Worm (Caenorhabditis elegans) whole organism, L2 larva: ENCODE measurements around the gene F10D2.8.
A peak's percentile ranks its signal among the peaks of the same experiment; 100 is the strongest.

Experiments
- F13H6.1 ChIP-seq: sonication (generic microtip); optimal IDR thresholded peaks from 2 replicates; lab custom pipeline; 2016; ENCODE audit warnings: missing genetic modification characterization, missing compliant biosample characterization
- R02D3.7 ChIP-seq: fragments of 150-350 bp; optimal IDR thresholded peaks from 2 replicates; lab custom pipeline; 2014; ENCODE audit warnings: missing biosample characterization, missing genetic modification characterization
- ZK546.5 ChIP-seq: sonication (generic microtip); optimal IDR thresholded peaks from 2 replicates; lab custom pipeline; 2017; ENCODE audit warnings: missing biosample characterization, missing genetic modification characterization
- alr-1 ChIP-seq: fragments of 150-350 bp; optimal IDR thresholded peaks from 2 replicates; lab custom pipeline; 2014; ENCODE audit warnings: missing biosample characterization, missing genetic modification characterization
- aly-2 ChIP-seq: fragments of 150-350 bp; optimal IDR thresholded peaks from 2 replicates; lab custom pipeline; 2014; ENCODE audit warnings: missing biosample characterization, missing genetic modification characterization
- ama-1 ChIP-seq: fragments of 150-350 bp; optimal IDR thresholded peaks from 2 replicates; lab custom pipeline; 2018; ENCODE audit warnings: inconsistent platforms
- ceh-16 ChIP-seq: fragments of 150-350 bp; optimal IDR thresholded peaks from 2 replicates; lab custom pipeline; 2014; ENCODE audit warnings: missing biosample characterization, missing genetic modification characterization
- ceh-82 ChIP-seq: fragments of 150-350 bp; optimal IDR thresholded peaks from 2 replicates; lab custom pipeline; 2014; ENCODE audit warnings: missing biosample characterization, missing genetic modification characterization
- crh-2 ChIP-seq: sonication (generic microtip); optimal IDR thresholded peaks from 2 replicates; lab custom pipeline; 2017; ENCODE audit warnings: missing biosample characterization, missing genetic modification characterization
- dmd-4 ChIP-seq: sonication (generic microtip); optimal IDR thresholded peaks from 2 replicates; lab custom pipeline; 2017; ENCODE audit warnings: missing biosample characterization, missing genetic modification characterization
- egl-27 ChIP-seq: sonication (generic microtip); optimal IDR thresholded peaks from 3 replicates; lab custom pipeline; 2017; ENCODE audit warnings: missing biosample characterization, missing genetic modification reagents, missing genetic modification characterization
- fos-1 ChIP-seq: fragments of 150-350 bp; optimal IDR thresholded peaks from 2 replicates; lab custom pipeline; 2014; ENCODE audit warnings: missing biosample characterization, missing genetic modification characterization
- gmeb-1 ChIP-seq: fragments of 150-350 bp; optimal IDR thresholded peaks from 2 replicates; lab custom pipeline; 2014; ENCODE audit warnings: missing biosample characterization, missing genetic modification characterization
- lin-13 ChIP-seq: fragments of 150-350 bp; optimal IDR thresholded peaks from 2 replicates; lab custom pipeline; 2014; ENCODE audit warnings: missing biosample characterization, missing genetic modification reagents, missing genetic modification characterization
- mab-5 ChIP-seq: fragments of 150-350 bp; optimal IDR thresholded peaks from 2 replicates; lab custom pipeline; 2014; ENCODE audit warnings: missing biosample characterization, missing genetic modification characterization
- mdl-1 ChIP-seq, 2 experiments: fragments of 150-350 bp in 1 of 2; sonication (generic microtip) in 1 of 2; optimal IDR thresholded peaks; 2 replicates each; lab custom pipeline; 2017; ENCODE audit warnings: missing biosample characterization in 2 of 2, missing genetic modification characterization in 2 of 2
- nhr-12 ChIP-seq: fragments of 150-350 bp; optimal IDR thresholded peaks from 2 replicates; lab custom pipeline; 2014; ENCODE audit warnings: missing biosample characterization, missing genetic modification characterization
- nhr-129 ChIP-seq: fragments of 150-350 bp; optimal IDR thresholded peaks from 2 replicates; lab custom pipeline; 2014; ENCODE audit warnings: missing biosample characterization, missing genetic modification characterization
- nhr-21 ChIP-seq: fragments of 150-350 bp; optimal IDR thresholded peaks from 2 replicates; lab custom pipeline; 2014; ENCODE audit warnings: missing biosample characterization, missing genetic modification characterization
- nhr-23 ChIP-seq: fragments of 150-350 bp; optimal IDR thresholded peaks from 2 replicates; lab custom pipeline; 2014; ENCODE audit warnings: missing biosample characterization, missing genetic modification reagents, missing genetic modification characterization
- nhr-25 ChIP-seq: fragments of 150-350 bp; sonication (generic microtip); optimal IDR thresholded peaks from 3 replicates; lab custom pipeline; 2014; ENCODE audit warnings: missing biosample characterization, missing genetic modification characterization
- nhr-6 ChIP-seq: fragments of 150-350 bp; optimal IDR thresholded peaks from 2 replicates; lab custom pipeline; 2014; ENCODE audit warnings: missing biosample characterization, missing genetic modification characterization
- skn-1 ChIP-seq: sonication (generic microtip); optimal IDR thresholded peaks from 2 replicates; lab custom pipeline; 2017; ENCODE audit warnings: missing biosample characterization, missing genetic modification characterization
- sma-3 ChIP-seq: sonication (generic microtip); optimal IDR thresholded peaks from 2 replicates; lab custom pipeline; 2016; ENCODE audit warnings: missing genetic modification reagents, missing genetic modification characterization, missing compliant biosample characterization
- sma-9 ChIP-seq, 2 experiments: fragments of 150-350 bp in 1 of 2; sonication (generic microtip) in 1 of 2; optimal IDR thresholded peaks; 2 replicates each; lab custom pipeline; 2014 to 2016; ENCODE audit warnings: missing genetic modification characterization in 2 of 2, mild to moderate bottlenecking in 1 of 2, missing biosample characterization in 1 of 2, missing compliant biosample characterization in 1 of 2, missing genetic modification reagents in 1 of 2, moderate library complexity in 1 of 2
- snpc-4 ChIP-seq: fragments of 150-350 bp; optimal IDR thresholded peaks from 2 replicates; lab custom pipeline; 2014; ENCODE audit warnings: missing biosample characterization, missing genetic modification characterization
- unc-39 ChIP-seq: fragments of 150-350 bp; optimal IDR thresholded peaks from 2 replicates; lab custom pipeline; 2014; ENCODE audit warnings: missing biosample characterization, missing genetic modification characterization
- unc-55 ChIP-seq: fragments of 150-350 bp; sonication (generic microtip); optimal IDR thresholded peaks from 3 replicates; lab custom pipeline; 2014; ENCODE audit warnings: missing biosample characterization, missing genetic modification reagents, missing genetic modification characterization
- unc-62 ChIP-seq: fragments of 150-350 bp; optimal IDR thresholded peaks from 2 replicates; lab custom pipeline; 2014; ENCODE audit warnings: missing biosample characterization, missing genetic modification reagents, missing genetic modification characterization
- zag-1 ChIP-seq: fragments of 150-350 bp; optimal IDR thresholded peaks from 2 replicates; lab custom pipeline; 2014; ENCODE audit warnings: missing biosample characterization, missing genetic modification characterization
- ztf-1 ChIP-seq: fragments of 200-800 bp; sonication (Bioruptor generic); conservative IDR thresholded peaks from 2 replicates; pipeline ENCODE4 v1.3.6; 2022; ENCODE audit warnings: missing genetic modification characterization, missing compliant biosample characterization
- ztf-11 ChIP-seq: sonication (generic microtip); optimal IDR thresholded peaks from 2 replicates; lab custom pipeline; 2017; ENCODE audit warnings: missing biosample characterization, missing genetic modification characterization
- ztf-4 ChIP-seq: fragments of 150-350 bp; optimal IDR thresholded peaks from 2 replicates; lab custom pipeline; 2014; ENCODE audit warnings: missing biosample characterization, missing genetic modification characterization

F10D2.8 gene

ce11 chrV:7150570-7150969, at the start of gene F10D2.8:
Gene F10D2.8 (minus strand): TSS chrV:7150714.
- TF ChIP-seq alr-1 (tag; lab: Kevin White, UChicago) (no peak), ZK546.5 (tag; lab: Kevin White, UChicago) (no peak), nhr-129 (tag; lab: Kevin White, UChicago) (no peak), nhr-23 (tag; lab: Kevin White, UChicago) (no peak), mab-5 (tag; lab: Kevin White, UChicago) (no peak), gmeb-1 (tag; lab: Kevin White, UChicago) (peak; percentile 6), ztf-1 (GFP tag; lab: Robert Waterston, UW) (no peak), sma-9 (GFP tag; optimal IDR thresholded peaks at IDR 0.05; lab: Kevin White, UChicago) (no peak), sma-9 (tag; optimal IDR thresholded peaks at IDR 0.05; lab: Kevin White, UChicago) (no peak), ceh-16 (no peak), ztf-4 (tag; lab: Kevin White, UChicago) (no peak), dmd-4 (tag; lab: Kevin White, UChicago) (no peak), ama-1 (no peak), R02D3.7 (tag; lab: Kevin White, UChicago) (no peak), lin-13 (GFP tag; lab: Kevin White, UChicago) (no peak), fos-1 (tag; lab: Kevin White, UChicago) (peak; percentile 77)
- TF ChIP-seq, all 48 proteins: peak for 2

- no peak for TF ChIP-seq nhr-12 (tag; lab: Kevin White, UChicago)
Observed at ce11 chrV:7199932-7200331, 49.4 kb upstream of the F10D2.8 start, which contains the start of gene F09G2.1. Gene F09G2.1 (plus strand): TSS chrV:7200232.

- TF ChIP-seq snpc-4 (no peak), skn-1 (tag; lab: Kevin White, UChicago) (no peak), aly-2 (no peak), crh-2 (tag; lab: Kevin White, UChicago) (no peak), gmeb-1 (tag; lab: Kevin White, UChicago) (no peak), fos-1 (tag; lab: Kevin White, UChicago) (no peak)
Observed at ce11 chrV:7199077-7199476, 48.6 kb upstream of the F10D2.8 start.

- TF ChIP-seq nhr-12 (tag; lab: Kevin White, UChicago) (no peak), ama-1 (peak; percentile 65), nhr-23 (tag; lab: Kevin White, UChicago) (no peak), sma-3 (GFP tag; lab: Kevin White, UChicago) (peak; percentile 6), ceh-16 (no peak), unc-39 (tag; lab: Kevin White, UChicago) (no peak), fos-1 (tag; lab: Kevin White, UChicago) (peak; percentile 83), unc-55 (GFP tag; lab: Kevin White, UChicago) (no peak), unc-62 (GFP tag; lab: Kevin White, UChicago) (no peak), crh-2 (tag; lab: Kevin White, UChicago) (peak; percentile 67), nhr-129 (tag; lab: Kevin White, UChicago) (peak; percentile 18), ceh-82 (no peak), ztf-11 (tag; lab: Kevin White, UChicago) (no peak), egl-27 (tag; lab: Kevin White, UChicago) (no peak), nhr-21 (tag; lab: Kevin White, UChicago) (no peak), sma-9 (GFP tag; optimal IDR thresholded peaks at IDR 0.05; lab: Kevin White, UChicago) (peak; percentile 14), sma-9 (tag; optimal IDR thresholded peaks at IDR 0.05; lab: Kevin White, UChicago) (no peak), gmeb-1 (tag; lab: Kevin White, UChicago) (peak; percentile 4), nhr-6 (tag; lab: Kevin White, UChicago) (no peak), lin-13 (GFP tag; lab: Kevin White, UChicago) (no peak), nhr-25 (no peak), zag-1 (tag; lab: Kevin White, UChicago) (no peak), ztf-4 (tag; lab: Kevin White, UChicago) (no peak), F13H6.1 (tag; lab: Kevin White, UChicago) (peak; percentile 20)
Observed at ce11 chrV:7198403-7198802, 47.9 kb upstream of the F10D2.8 start.

ce11 chrV:7197036-7197435, 46.5 kb upstream of the F10D2.8 start:
- TF ChIP-seq nhr-25 (no peak), nhr-12 (tag; lab: Kevin White, UChicago) (no peak), mdl-1 (tag; optimal IDR thresholded peaks at IDR 0.05; lab: Kevin White, UChicago) (no peak)
